Fruit fly (Drosophila melanogaster): ENCODE results near the gene Ugt36A1.

Ugt36A1 gene

dm6 chr2L:3618818-3619362 lies at the start of gene Ugt36A1:
Gene Ugt36A1, plus strand, starts transcription at chr2L:3619097.
- TF ChIP-seq H15 (GFP tag; IDR thresholded peaks at IDR 0.05) (no peak), cg (GFP tag; optimal IDR thresholded peaks at IDR 0.05) (no peak), sd (tag; optimal IDR thresholded peaks at IDR 0.05) (peak; percentile 55), ssp (GFP tag; IDR thresholded peaks at IDR 0.05) (no peak), Opbp (GFP tag; IDR thresholded peaks at IDR 0.05; ENCODE audit: partially characterized antibody) (peak; percentile 77), grn (GFP tag; optimal IDR thresholded peaks at IDR 0.05) (peak; percentile 93), CG32532 (GFP tag; IDR thresholded peaks at IDR 0.05) (no peak), dan (GFP tag; IDR thresholded peaks at IDR 0.05) (no peak), shn (GFP tag; optimal IDR thresholded peaks at IDR 0.05) (no peak), BEAF-32 (GFP tag; optimal IDR thresholded peaks at IDR 0.05) (peak; percentile 79), Sin3A (optimal IDR thresholded peaks at IDR 0.05) (peak; percentile 24), zen2 (GFP tag; IDR thresholded peaks at IDR 0.05; ENCODE audit: partially characterized antibody) (peak; percentile 82), hbn (GFP tag; IDR thresholded peaks at IDR 0.05; ENCODE audit: partially characterized antibody) (peak; percentile 89), CG9437 (GFP tag; optimal IDR thresholded peaks at IDR 0.05) (no peak), sqz (GFP tag; optimal IDR thresholded peaks at IDR 0.05) (no peak), CG31224 (GFP tag; IDR thresholded peaks at IDR 0.05) (no peak), Dp (GFP tag; optimal IDR thresholded peaks at IDR 0.05) (peak; percentile 92), CG3847 (GFP tag; IDR thresholded peaks at IDR 0.05) (no peak), CG30431 (GFP tag; optimal IDR thresholded peaks at IDR 0.05) (no peak), Trl (optimal IDR thresholded peaks at IDR 0.05) (no peak), Trl (GFP tag; optimal IDR thresholded peaks at IDR 0.05) (no peak), CG8290 (GFP tag; optimal IDR thresholded peaks at IDR 0.05) (no peak), CG8290 (tag; optimal IDR thresholded peaks at IDR 0.05) (no peak), run (tag; optimal IDR thresholded peaks at IDR 0.05) (peak; percentile 62), Med (GFP tag) (peak; percentile 64), Nf-YB (GFP tag; optimal IDR thresholded peaks at IDR 0.05) (peak; percentile 56), ems (GFP tag; optimal IDR thresholded peaks at IDR 0.05) (no peak), Lhr (GFP tag; optimal IDR thresholded peaks at IDR 0.05) (peak; percentile 22), D19A (tag; optimal IDR thresholded peaks at IDR 0.05) (no peak), btn (GFP tag; optimal IDR thresholded peaks at IDR 0.05) (no peak), Lpt (GFP tag; optimal IDR thresholded peaks at IDR 0.05) (no peak), CG2202 (tag; optimal IDR thresholded peaks at IDR 0.05) (no peak), Dip2 (GFP tag; IDR thresholded peaks at IDR 0.05) (peak; percentile 89), Max (GFP tag; optimal IDR thresholded peaks at IDR 0.05) (no peak), crc (GFP tag; optimal IDR thresholded peaks at IDR 0.05) (no peak), Dip3 (GFP tag; optimal IDR thresholded peaks at IDR 0.05) (no peak), pnt (GFP tag; optimal IDR thresholded peaks at IDR 0.05) (no peak), az2 (GFP tag; optimal IDR thresholded peaks at IDR 0.05) (no peak), chinmo (GFP tag; IDR thresholded peaks at IDR 0.05; ENCODE audit: partially characterized antibody) (0 out of 4 replicates have a peak, but pooled peaks have one; percentile 79), Spps (tag; optimal IDR thresholded peaks at IDR 0.05) (no peak), CG4328 (GFP tag; optimal IDR thresholded peaks at IDR 0.05) (no peak), CG12155 (GFP tag; optimal IDR thresholded peaks at IDR 0.05) (no peak), ab (GFP tag; optimal IDR thresholded peaks at IDR 0.05) (no peak), Rfx (GFP tag; IDR thresholded peaks at IDR 0.05) (no peak), YL-1 (GFP tag; optimal IDR thresholded peaks at IDR 0.05) (no peak), HmgZ (tag; optimal IDR thresholded peaks at IDR 0.05) (peak; percentile 18), fd102C (GFP tag; optimal IDR thresholded peaks at IDR 0.05) (no peak), Sry-δ (GFP tag; optimal IDR thresholded peaks at IDR 0.05) (peak; percentile 74), bcd (GFP tag; optimal IDR thresholded peaks at IDR 0.05) (no peak), CG3065 (GFP tag; optimal IDR thresholded peaks at IDR 0.05) (no peak), CG17912 (GFP tag; optimal IDR thresholded peaks at IDR 0.05) (no peak), ro (GFP tag; IDR thresholded peaks at IDR 0.05) (no peak), Mrtf (GFP tag; IDR thresholded peaks at IDR 0.05) (no peak)
